Worm (Caenorhabditis elegans) whole organism, L3 larva: ENCODE measurements around the gene T22F3.2.

Experiments used
- R02D3.7 ChIP-seq: fragments of 150-350 bp; optimal IDR thresholded peaks from 2 replicates; lab custom pipeline; 2014; ENCODE audit warnings: missing biosample characterization, missing genetic modification characterization
- ZK546.5 ChIP-seq: sonication (generic microtip); optimal IDR thresholded peaks from 2 replicates; lab custom pipeline; 2017; ENCODE audit warnings: missing biosample characterization, missing genetic modification characterization
- aly-2 ChIP-seq: fragments of 150-350 bp; optimal IDR thresholded peaks from 2 replicates; lab custom pipeline; 2014; ENCODE audit warnings: missing biosample characterization, missing genetic modification characterization
- ama-1 ChIP-seq: fragments of 150-350 bp; optimal IDR thresholded peaks from 2 replicates; lab custom pipeline; 2018
- ceh-16 ChIP-seq: sonication (generic microtip); optimal IDR thresholded peaks from 2 replicates; lab custom pipeline; 2017; ENCODE audit warnings: missing biosample characterization, missing genetic modification characterization
- ceh-28 ChIP-seq: fragments of 150-350 bp; optimal IDR thresholded peaks from 2 replicates; lab custom pipeline; 2014; ENCODE audit warnings: missing biosample characterization, missing genetic modification reagents, missing genetic modification characterization
- ceh-82 ChIP-seq: fragments of 150-350 bp; optimal IDR thresholded peaks from 2 replicates; lab custom pipeline; 2014; ENCODE audit warnings: missing biosample characterization, missing genetic modification characterization
- ceh-9 ChIP-seq: sonication (generic microtip); optimal IDR thresholded peaks from 2 replicates; lab custom pipeline; 2018; ENCODE audit warnings: missing biosample characterization, missing genetic modification characterization
- daf-12 ChIP-seq: fragments of 150-350 bp; optimal IDR thresholded peaks from 2 replicates; lab custom pipeline; 2014; ENCODE audit warnings: missing biosample characterization, missing genetic modification reagents, missing genetic modification characterization
- egl-27 ChIP-seq: sonication (generic microtip); optimal IDR thresholded peaks from 4 replicates; lab custom pipeline; 2017; ENCODE audit warnings: missing biosample characterization, missing genetic modification reagents, missing genetic modification characterization
- egl-5 ChIP-seq: fragments of 150-350 bp; optimal IDR thresholded peaks from 2 replicates; lab custom pipeline; 2017; ENCODE audit warnings: missing biosample characterization, missing genetic modification reagents, missing genetic modification characterization, inconsistent platforms
- elt-1 ChIP-seq: fragments of 150-350 bp; optimal IDR thresholded peaks from 2 replicates; lab custom pipeline; 2014; ENCODE audit warnings: missing biosample characterization, missing genetic modification characterization
- elt-2 ChIP-seq: sonication (generic microtip); optimal IDR thresholded peaks from 2 replicates; lab custom pipeline; 2016; ENCODE audit warnings: missing genetic modification reagents, mild to moderate bottlenecking, missing genetic modification characterization, missing compliant biosample characterization
- elt-3 ChIP-seq, 3 experiments: fragments of 150-350 bp in 1 of 3; sonication (generic microtip) in 2 of 3; optimal IDR thresholded peaks; 2 replicates in 2 of 3; 4 replicates in 1 of 3; lab custom pipeline; 2014 to 2017; ENCODE audit warnings: missing biosample characterization in 3 of 3, missing genetic modification characterization in 3 of 3
- eor-1 ChIP-seq, 2 experiments: fragments of 150-350 bp; optimal IDR thresholded peaks; 2 replicates each; lab custom pipeline; 2014 to 2018; ENCODE audit warnings: missing biosample characterization in 2 of 2, missing genetic modification characterization in 2 of 2
- fkh-10 ChIP-seq: sonication (generic microtip); optimal IDR thresholded peaks from 2 replicates; lab custom pipeline; 2017; ENCODE audit warnings: missing biosample characterization, missing genetic modification reagents, missing genetic modification characterization
- fkh-2 ChIP-seq: fragments of 150-350 bp; optimal IDR thresholded peaks from 2 replicates; lab custom pipeline; 2014; ENCODE audit warnings: missing biosample characterization, missing genetic modification reagents, missing genetic modification characterization
- fos-1 ChIP-seq: fragments of 150-350 bp; optimal IDR thresholded peaks from 2 replicates; lab custom pipeline; 2014; ENCODE audit warnings: missing biosample characterization, missing genetic modification characterization
- hmg-11 ChIP-seq: sonication (generic microtip); optimal IDR thresholded peaks from 2 replicates; lab custom pipeline; 2016; ENCODE audit warnings: missing genetic modification characterization, missing compliant biosample characterization
- jun-1 ChIP-seq: fragments of 150-350 bp; optimal IDR thresholded peaks from 2 replicates; lab custom pipeline; 2014; ENCODE audit warnings: missing biosample characterization, missing genetic modification reagents, missing genetic modification characterization
- lin-15B ChIP-seq: fragments of 150-350 bp; optimal IDR thresholded peaks from 2 replicates; lab custom pipeline; 2014; ENCODE audit warnings: missing biosample characterization, missing genetic modification characterization
- lin-39 ChIP-seq: fragments of 150-350 bp; optimal IDR thresholded peaks from 2 replicates; lab custom pipeline; 2018; ENCODE audit warnings: missing biosample characterization, missing genetic modification reagents, missing genetic modification characterization
- lsy-12 ChIP-seq: sonication (generic microtip); optimal IDR thresholded peaks from 2 replicates; lab custom pipeline; 2016; ENCODE audit warnings: mild to moderate bottlenecking, missing genetic modification characterization, missing compliant biosample characterization
- mdl-1 ChIP-seq: fragments of 150-350 bp; optimal IDR thresholded peaks from 2 replicates; lab custom pipeline; 2014; ENCODE audit warnings: missing biosample characterization, missing genetic modification characterization
- mml-1 ChIP-seq: fragments of 150-350 bp; sonication (generic microtip); optimal IDR thresholded peaks from 3 replicates; lab custom pipeline; 2014; ENCODE audit warnings: missing biosample characterization, missing genetic modification characterization
- nfya-1 ChIP-seq: sonication (generic microtip); optimal IDR thresholded peaks from 2 replicates; lab custom pipeline; 2017; ENCODE audit warnings: missing genetic modification characterization, mild to moderate bottlenecking, missing compliant biosample characterization, antibody characterized with exemption, moderate library complexity; ENCODE audit not compliant: insufficient read depth
- nhr-11 ChIP-seq: fragments of 150-350 bp; optimal IDR thresholded peaks from 2 replicates; lab custom pipeline; 2014; ENCODE audit warnings: missing biosample characterization, missing genetic modification characterization
- nhr-12 ChIP-seq: fragments of 150-350 bp; optimal IDR thresholded peaks from 2 replicates; lab custom pipeline; 2014; ENCODE audit warnings: missing biosample characterization, missing genetic modification characterization
- nhr-23 ChIP-seq: fragments of 150-350 bp; optimal IDR thresholded peaks from 2 replicates; lab custom pipeline; 2014; ENCODE audit warnings: missing biosample characterization, missing genetic modification reagents, missing genetic modification characterization
- nhr-237 ChIP-seq: fragments of 150-350 bp; optimal IDR thresholded peaks from 2 replicates; lab custom pipeline; 2014; ENCODE audit warnings: missing biosample characterization, missing genetic modification characterization
- nhr-25 ChIP-seq: sonication (generic microtip); optimal IDR thresholded peaks from 2 replicates; lab custom pipeline; 2017; ENCODE audit warnings: missing biosample characterization, missing genetic modification characterization
- nhr-28 ChIP-seq: fragments of 150-350 bp; optimal IDR thresholded peaks from 2 replicates; lab custom pipeline; 2014; ENCODE audit warnings: missing biosample characterization, missing genetic modification characterization
- nhr-43 ChIP-seq: sonication (generic microtip); optimal IDR thresholded peaks from 2 replicates; lab custom pipeline; 2016; ENCODE audit warnings: mild to moderate bottlenecking, missing genetic modification characterization, missing compliant biosample characterization; ENCODE audit not compliant: poor library complexity, severe bottlenecking
- nhr-67 ChIP-seq: fragments of 150-350 bp; optimal IDR thresholded peaks from 2 replicates; lab custom pipeline; 2014; ENCODE audit warnings: missing biosample characterization, missing genetic modification characterization
- nhr-76 ChIP-seq: fragments of 150-350 bp; sonication (generic microtip); optimal IDR thresholded peaks from 5 replicates; lab custom pipeline; 2014; ENCODE audit warnings: missing biosample characterization, missing genetic modification characterization
- nhr-77 ChIP-seq: fragments of 150-350 bp; optimal IDR thresholded peaks from 2 replicates; lab custom pipeline; 2014; ENCODE audit warnings: missing biosample characterization, missing genetic modification characterization
- pha-4 ChIP-seq: fragments of 150-350 bp; optimal IDR thresholded peaks from 2 replicates; lab custom pipeline; 2014; ENCODE audit warnings: missing biosample characterization, missing genetic modification reagents, missing genetic modification characterization
- pqm-1 ChIP-seq: fragments of 150-350 bp; optimal IDR thresholded peaks from 2 replicates; lab custom pipeline; 2017; ENCODE audit warnings: missing biosample characterization, missing genetic modification characterization, inconsistent platforms
- sea-2 ChIP-seq: fragments of 150-350 bp; sonication (generic microtip); optimal IDR thresholded peaks from 4 replicates; lab custom pipeline; 2014; ENCODE audit warnings: missing biosample characterization, missing genetic modification reagents, missing genetic modification characterization
- skn-1 ChIP-seq: fragments of 150-350 bp; optimal IDR thresholded peaks from 2 replicates; lab custom pipeline; 2014; ENCODE audit warnings: missing biosample characterization, missing genetic modification characterization
- snpc-4 ChIP-seq: fragments of 150-350 bp; optimal IDR thresholded peaks from 2 replicates; lab custom pipeline; 2014; ENCODE audit warnings: missing biosample characterization, missing genetic modification characterization
- tbx-2 ChIP-seq: sonication (generic microtip); optimal IDR thresholded peaks from 2 replicates; lab custom pipeline; 2016; ENCODE audit warnings: mild to moderate bottlenecking, missing genetic modification characterization, missing compliant biosample characterization
- unc-39 ChIP-seq: sonication (generic microtip); optimal IDR thresholded peaks from 4 replicates; lab custom pipeline; 2017; ENCODE audit warnings: missing biosample characterization, missing genetic modification characterization
- unc-62 ChIP-seq: fragments of 150-350 bp; sonication (generic microtip); optimal IDR thresholded peaks from 4 replicates; lab custom pipeline; 2014; ENCODE audit warnings: missing biosample characterization, missing genetic modification reagents, missing genetic modification characterization
- zag-1 ChIP-seq: fragments of 150-350 bp; optimal IDR thresholded peaks from 2 replicates; lab custom pipeline; 2014; ENCODE audit warnings: missing biosample characterization, missing genetic modification characterization
- ztf-11 ChIP-seq: fragments of 150-350 bp; optimal IDR thresholded peaks from 2 replicates; lab custom pipeline; 2014; ENCODE audit warnings: missing biosample characterization, missing genetic modification characterization
- ztf-4 ChIP-seq: fragments of 150-350 bp; optimal IDR thresholded peaks from 2 replicates; lab custom pipeline; 2014; ENCODE audit warnings: missing biosample characterization, missing genetic modification characterization

T22F3.2 gene

DNA sequence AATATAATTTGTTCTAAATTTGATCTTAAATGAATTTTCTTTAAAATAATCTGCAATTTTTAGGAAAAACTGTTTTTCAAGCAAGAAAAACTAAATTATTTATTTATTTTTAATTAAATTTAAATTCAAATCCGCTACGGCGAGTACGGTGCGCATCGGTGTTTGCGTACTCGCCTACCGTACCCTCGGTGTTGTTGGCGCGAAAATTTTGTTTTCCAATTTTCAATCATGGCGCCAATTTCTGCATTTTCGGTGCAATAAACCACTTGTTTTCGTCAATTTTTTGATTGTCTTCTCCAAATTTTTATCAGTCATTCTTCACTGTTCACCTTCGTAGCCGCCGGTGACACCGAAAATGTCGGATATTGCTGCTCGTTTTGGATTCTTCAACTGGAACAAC lies 7.6 kb upstream of the T22F3.2 start, which contains the start of gene pygl-1:
Gene pygl-1, plus strand, starts transcription at position 211 of the 400 bp plus-strand sequence.
- no peak for TF ChIP-seq pqm-1 (tag; lab: Kevin White, UChicago)
- TF ChIP-seq nfya-1 (tag; lab: Kevin White, UChicago): no peak
- TF ChIP-seq egl-27: no peak
- TF ChIP-seq lin-15B (tag; lab: Kevin White, UChicago): no peak
- no peak for TF ChIP-seq nhr-23 (tag; lab: Kevin White, UChicago)
- no peak for TF ChIP-seq nhr-11 (tag; lab: Kevin White, UChicago)
- TF ChIP-seq fos-1 (tag; lab: Kevin White, UChicago): no peak
- no peak for TF ChIP-seq nhr-237
- TF ChIP-seq pha-4: no peak
- no peak for TF ChIP-seq ama-1
- TF ChIP-seq ceh-28 (tag; lab: Kevin White, UChicago): no peak
- no peak for TF ChIP-seq nhr-25 (tag; lab: Kevin White, UChicago)

DNA sequence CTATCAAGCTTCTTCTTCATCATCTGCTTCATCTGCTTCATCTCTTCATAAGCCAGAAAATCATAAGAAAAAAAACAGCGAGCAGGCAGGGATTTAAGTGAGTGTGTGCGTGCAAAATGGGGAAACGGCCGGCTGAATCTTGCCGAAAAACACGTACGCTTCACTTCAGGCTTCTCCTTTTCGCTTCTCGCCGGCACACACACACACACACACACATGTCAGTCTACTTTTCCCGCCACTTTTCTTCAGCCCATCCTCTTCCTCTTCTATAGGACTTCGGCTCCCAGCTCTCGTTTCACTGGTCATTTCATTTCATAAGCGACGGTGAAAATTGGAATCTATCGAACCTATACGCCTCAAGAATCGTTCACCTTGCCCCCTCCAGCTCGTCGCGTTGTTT lies 7.2 kb upstream of the T22F3.2 start:
- TF ChIP-seq nhr-76 (tag; lab: Kevin White, UChicago): no peak
- TF ChIP-seq, all 47 proteins: peak for 0

DNA sequence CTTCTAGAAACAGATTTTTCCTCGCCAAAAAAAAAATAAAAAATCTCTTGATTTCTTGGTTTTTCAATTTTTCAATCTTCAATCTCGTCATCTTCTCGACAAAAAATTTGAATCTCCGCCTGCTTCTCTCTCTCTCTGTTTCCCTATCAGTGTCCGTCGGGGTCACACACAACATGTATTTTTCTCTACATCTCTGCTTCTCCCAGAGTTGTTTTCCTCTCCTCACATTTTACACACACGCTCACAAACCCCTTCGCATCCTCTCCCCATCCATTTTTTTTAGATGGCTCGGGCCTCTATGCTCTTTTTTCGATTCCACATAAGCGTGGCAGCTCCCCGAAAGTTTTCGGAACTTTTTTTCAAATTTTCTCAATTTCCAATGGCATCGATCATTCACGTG lies 6.6 kb upstream of the T22F3.2 start:
- TF ChIP-seq fos-1 (tag; lab: Kevin White, UChicago) (no peak), elt-2 (tag; lab: Kevin White, UChicago) (peak; percentile 37), unc-39 (no peak), nhr-77 (tag; lab: Kevin White, UChicago) (no peak), lin-15B (tag; lab: Kevin White, UChicago) (peak; percentile 97), tbx-2 (no peak), nhr-43 (peak; percentile 26), lsy-12 (tag; lab: Kevin White, UChicago) (no peak), ceh-9 (tag; lab: Kevin White, UChicago) (no peak), R02D3.7 (tag; lab: Kevin White, UChicago) (no peak), snpc-4 (tag; lab: Kevin White, UChicago) (peak; percentile 13), nhr-67 (no peak), unc-62 (GFP tag; lab: Kevin White, UChicago) (no peak), nhr-28 (no peak), ceh-28 (tag; lab: Kevin White, UChicago) (no peak), fkh-2 (tag; lab: Kevin White, UChicago) (no peak), ztf-4 (no peak), ceh-82 (tag; lab: Kevin White, UChicago) (no peak), skn-1 (tag; lab: Kevin White, UChicago) (no peak), mdl-1 (tag; lab: Kevin White, UChicago) (peak; percentile 25), jun-1 (tag; lab: Kevin White, UChicago) (no peak), daf-12 (no peak), nhr-25 (tag; lab: Kevin White, UChicago) (no peak), elt-1 (tag; lab: Kevin White, UChicago) (no peak), zag-1 (tag; lab: Kevin White, UChicago) (no peak), pqm-1 (tag; lab: Kevin White, UChicago) (no peak), ztf-11 (tag; lab: Kevin White, UChicago) (no peak), nhr-23 (tag; lab: Kevin White, UChicago) (peak; percentile 50), fkh-10 (GFP tag; lab: Kevin White, UChicago) (no peak), aly-2 (no peak), ama-1 (peak; percentile 45), egl-5 (tag; lab: Kevin White, UChicago) (no peak), sea-2 (GFP tag; lab: Kevin White, UChicago) (no peak), nfya-1 (tag; lab: Kevin White, UChicago) (peak; percentile 60), pha-4 (peak; percentile 63), nhr-11 (tag; lab: Kevin White, UChicago) (no peak), egl-27 (no peak), nhr-12 (tag; lab: Kevin White, UChicago) (no peak), mml-1 (no peak), nhr-76 (tag; lab: Kevin White, UChicago) (no peak), elt-3 (tag; optimal IDR thresholded peaks at IDR 0.05; lab: Kevin White, UChicago) (no peak), eor-1 (tag; optimal IDR thresholded peaks at IDR 0.05; lab: Kevin White, UChicago) (no peak), ZK546.5 (no peak), lin-39 (tag; lab: Kevin White, UChicago) (peak; percentile 36), ceh-16 (tag; lab: Kevin White, UChicago) (no peak), nhr-237 (no peak), hmg-11 (tag; lab: Kevin White, UChicago) (peak; percentile 74)
